Fruit fly (Drosophila melanogaster) whole organism, pupa: ENCODE measurements around the gene CG3534.

Experiments used
- CG13204 ChIP-seq: fragments of 200-800 bp; sonication (Bioruptor generic); optimal IDR thresholded peaks from 2 replicates; lab custom pipeline; 2018; ENCODE audit warnings: missing biosample characterization, mild to moderate bottlenecking, missing genetic modification characterization, moderate library complexity
- CG14655 ChIP-seq: fragments of 200-800 bp; sonication (Bioruptor generic); optimal IDR thresholded peaks from 3 replicates; lab custom pipeline; 2017; ENCODE audit warnings: mild to moderate bottlenecking, missing biosample characterization, missing genetic modification reagents, missing genetic modification characterization
- CG15710 ChIP-seq: fragments of 200-800 bp; sonication (Bioruptor generic); optimal IDR thresholded peaks from 2 replicates; lab custom pipeline; 2018; ENCODE audit warnings: missing biosample characterization, mild to moderate bottlenecking, missing genetic modification characterization, moderate library complexity
- CG4496 ChIP-seq: fragments of 200-800 bp; sonication (Bioruptor generic); IDR thresholded peaks from 3 replicates; pipeline ENCODE4 v1.3.6; 2022; ENCODE audit warnings: missing biosample characterization, missing genetic modification characterization
- CG8159 ChIP-seq: fragments of 200-800 bp; sonication (Bioruptor generic); optimal IDR thresholded peaks from 3 replicates; lab custom pipeline; 2018; ENCODE audit warnings: missing biosample characterization, mild to moderate bottlenecking, missing genetic modification characterization, moderate library complexity
- EcR ChIP-seq: fragments of 200-800 bp; sonication (Bioruptor generic); optimal IDR thresholded peaks from 3 replicates; lab custom pipeline; 2019; ENCODE audit warnings: missing biosample characterization, missing genetic modification characterization, mild to moderate bottlenecking, moderate library complexity, missing genetic modification reagents
- Ets98B ChIP-seq: fragments of 200-800 bp; sonication (Bioruptor generic); IDR thresholded peaks from 2 replicates; pipeline ENCODE4 v1.3.6; 2022; ENCODE audit warnings: missing biosample characterization, missing genetic modification characterization
- Pif1A ChIP-seq: fragments of 200-800 bp; sonication (Bioruptor generic); optimal IDR thresholded peaks from 3 replicates; lab custom pipeline; 2016; ENCODE audit warnings: missing biosample characterization, missing genetic modification characterization
- Pif1B ChIP-seq: fragments of 200-800 bp; sonication (Bioruptor generic); optimal IDR thresholded peaks from 3 replicates; lab custom pipeline; 2016; ENCODE audit warnings: missing biosample characterization, missing genetic modification characterization
- Snoo ChIP-seq: fragments of 200-800 bp; sonication (Bioruptor generic); optimal IDR thresholded peaks from 3 replicates; lab custom pipeline; 2017; ENCODE audit warnings: missing biosample characterization, mild to moderate bottlenecking, missing genetic modification characterization, inconsistent platforms
- rn ChIP-seq: fragments of 200-800 bp; sonication (Bioruptor generic); IDR thresholded peaks from 2 replicates; pipeline ENCODE4 v1.3.6; 2022; ENCODE audit warnings: missing biosample characterization, missing genetic modification characterization

DNA sequence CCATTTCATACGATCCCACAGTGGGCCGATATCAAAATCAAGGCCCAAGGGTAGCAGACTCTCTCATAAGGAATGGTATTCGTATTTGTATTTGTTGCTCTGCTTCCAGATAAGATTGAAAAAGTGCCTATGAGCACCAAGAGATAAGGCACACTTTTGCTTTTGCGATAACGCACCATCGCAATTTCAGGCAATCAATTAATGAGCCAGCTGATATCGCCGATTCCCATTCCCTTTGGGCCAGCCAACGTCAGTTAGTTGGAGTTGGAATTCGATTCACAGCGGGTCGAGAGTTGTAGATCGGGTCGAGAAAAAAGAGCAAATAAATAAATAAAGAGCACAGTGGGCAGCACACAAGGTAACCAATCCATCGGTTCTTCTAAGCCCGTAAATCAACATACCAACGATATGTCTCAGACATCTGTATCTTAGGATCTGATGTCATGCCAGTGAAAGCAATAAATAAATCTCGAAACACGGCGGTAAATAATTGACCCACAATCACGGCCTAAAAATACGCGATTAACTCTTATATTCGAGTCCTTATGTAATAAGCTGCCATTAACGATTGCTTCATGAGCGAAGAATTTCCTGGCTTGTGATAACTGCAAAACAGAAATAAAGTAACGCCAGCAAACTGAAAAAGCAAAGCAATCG is 11.9 kb downstream of the CG3534 start, which contains the start of gene CG8907:
- TF ChIP-seq CG8159 (tag; lab: Kevin White, UChicago) (no peak), Pif1A (GFP tag; lab: Kevin White, UChicago) (no peak), CG4496 (GFP tag; lab: Robert Waterston, UW) (no peak), rn (GFP tag; lab: Robert Waterston, UW) (no peak), Ets98B (no peak), Snoo (tag; lab: Kevin White, UChicago) (no peak), EcR (GFP tag; lab: Kevin White, UChicago) (peak; percentile 31), Pif1B (GFP tag; lab: Kevin White, UChicago) (no peak), CG15710 (tag; lab: Kevin White, UChicago) (no peak), CG13204 (no peak), CG14655 (GFP tag; lab: Kevin White, UChicago) (no peak)
